Worm (Caenorhabditis elegans) whole organism, late embryonic: ENCODE results near the gene Y43F8C.5.

Experiments used
- C08G9.2 ChIP-seq: sonication (generic microtip); optimal IDR thresholded peaks from 2 replicates; lab custom pipeline; 2016; ENCODE audit warnings: mild to moderate bottlenecking, missing genetic modification characterization, moderate library complexity, missing compliant biosample characterization
- C38D4.7 ChIP-seq: fragments of 200-800 bp; sonication (Bioruptor generic); optimal IDR thresholded peaks from 2 replicates; lab custom pipeline; 2018; ENCODE audit warnings: mild to moderate bottlenecking, missing genetic modification characterization, moderate library complexity, missing compliant biosample characterization
- F13H6.1 ChIP-seq: sonication (generic microtip); optimal IDR thresholded peaks from 2 replicates; lab custom pipeline; 2016; ENCODE audit warnings: missing genetic modification characterization, missing compliant biosample characterization
- K09A11.1 ChIP-seq: sonication (generic microtip); optimal IDR thresholded peaks from 2 replicates; lab custom pipeline; 2017; ENCODE audit warnings: antibody characterized with exemption, mild to moderate bottlenecking, missing genetic modification characterization, missing compliant biosample characterization; ENCODE audit not compliant: insufficient read depth
- T23F11.4 ChIP-seq: fragments of 200-800 bp; sonication (Bioruptor generic); optimal IDR thresholded peaks from 2 replicates; lab custom pipeline; 2018; ENCODE audit warnings: mild to moderate bottlenecking, missing genetic modification characterization, missing compliant biosample characterization
- ama-1 ChIP-seq: fragments of 150-350 bp; optimal IDR thresholded peaks from 2 replicates; lab custom pipeline; 2014
- ceh-19 ChIP-seq: fragments of 200-800 bp; sonication (Bioruptor generic); optimal IDR thresholded peaks from 2 replicates; lab custom pipeline; 2018; ENCODE audit warnings: mild to moderate bottlenecking, missing genetic modification characterization, missing compliant biosample characterization
- ceh-2 ChIP-seq: sonication (generic microtip); optimal IDR thresholded peaks from 2 replicates; lab custom pipeline; 2016; ENCODE audit warnings: missing genotype, missing genetic modification characterization, missing compliant biosample characterization
- ceh-22 ChIP-seq: sonication (generic microtip); optimal IDR thresholded peaks from 2 replicates; lab custom pipeline; 2017; ENCODE audit warnings: missing biosample characterization, missing genetic modification characterization
- ceh-30 ChIP-seq: fragments of 150-350 bp; optimal IDR thresholded peaks from 2 replicates; lab custom pipeline; 2014; ENCODE audit warnings: missing biosample characterization, missing genetic modification characterization
- ceh-31 ChIP-seq: sonication (generic microtip); optimal IDR thresholded peaks from 2 replicates; lab custom pipeline; 2016; ENCODE audit warnings: missing genetic modification characterization, missing compliant biosample characterization
- ceh-45 ChIP-seq: fragments of 200-800 bp; sonication (Bioruptor generic); IDR thresholded peaks from 2 replicates; pipeline ENCODE4 v1.3.6; 2022; ENCODE audit warnings: missing genetic modification reagents, missing genetic modification characterization, missing compliant biosample characterization
- ceh-48 ChIP-seq: sonication (generic microtip); optimal IDR thresholded peaks from 2 replicates; lab custom pipeline; 2016; ENCODE audit warnings: missing genetic modification characterization, inconsistent platforms, missing compliant biosample characterization
- ceh-6 ChIP-seq: fragments of 200-800 bp; sonication (Bioruptor generic); optimal IDR thresholded peaks from 2 replicates; lab custom pipeline; 2018; ENCODE audit warnings: mild to moderate bottlenecking, missing genetic modification characterization, missing compliant biosample characterization
- ceh-9 ChIP-seq: sonication (generic microtip); optimal IDR thresholded peaks from 2 replicates; lab custom pipeline; 2016; ENCODE audit warnings: mild to moderate bottlenecking, missing genetic modification characterization, inconsistent platforms, missing compliant biosample characterization
- dmd-4 ChIP-seq: sonication (generic microtip); optimal IDR thresholded peaks from 2 replicates; lab custom pipeline; 2016; ENCODE audit warnings: borderline replicate concordance, missing genetic modification characterization, missing compliant biosample characterization
- dve-1 ChIP-seq: sonication (generic microtip); optimal IDR thresholded peaks from 2 replicates; lab custom pipeline; 2017; ENCODE audit warnings: antibody characterized with exemption, mild to moderate bottlenecking, missing genetic modification characterization, missing compliant biosample characterization
- elt-2 ChIP-seq: sonication (generic microtip); optimal IDR thresholded peaks from 2 replicates; lab custom pipeline; 2016; ENCODE audit warnings: missing genetic modification reagents, missing genetic modification characterization, missing compliant biosample characterization
- elt-4 ChIP-seq: sonication (generic microtip); optimal IDR thresholded peaks from 2 replicates; lab custom pipeline; 2016; ENCODE audit warnings: missing genetic modification characterization, missing compliant biosample characterization
- fkh-6 ChIP-seq: sonication (generic microtip); optimal IDR thresholded peaks from 2 replicates; lab custom pipeline; 2016; ENCODE audit warnings: missing genetic modification characterization, missing compliant biosample characterization
- hlh-13 ChIP-seq: fragments of 200-800 bp; sonication (Bioruptor generic); optimal IDR thresholded peaks from 2 replicates; lab custom pipeline; 2018; ENCODE audit warnings: mild to moderate bottlenecking, missing genetic modification characterization, missing compliant biosample characterization
- hlh-8 ChIP-seq: sonication (generic microtip); optimal IDR thresholded peaks from 2 replicates; lab custom pipeline; 2016; ENCODE audit warnings: missing genotype, missing genetic modification characterization, missing compliant biosample characterization
- lim-6 ChIP-seq: sonication (generic microtip); optimal IDR thresholded peaks from 2 replicates; lab custom pipeline; 2016; ENCODE audit warnings: missing genetic modification characterization, missing compliant biosample characterization
- lin-11 ChIP-seq: fragments of 200-800 bp; sonication (Bioruptor generic); optimal IDR thresholded peaks from 2 replicates; lab custom pipeline; 2018; ENCODE audit warnings: mild to moderate bottlenecking, missing genetic modification characterization, missing compliant biosample characterization
- madf-2 ChIP-seq: sonication (generic microtip); optimal IDR thresholded peaks from 2 replicates; lab custom pipeline; 2017; ENCODE audit warnings: missing genetic modification characterization, missing compliant biosample characterization
- nfya-1 ChIP-seq: sonication (generic microtip); optimal IDR thresholded peaks from 2 replicates; lab custom pipeline; 2017; ENCODE audit warnings: missing genetic modification characterization, mild to moderate bottlenecking, missing compliant biosample characterization, antibody characterized with exemption, moderate library complexity
- nhr-11 ChIP-seq: fragments of 150-350 bp; optimal IDR thresholded peaks from 2 replicates; lab custom pipeline; 2014; ENCODE audit warnings: missing biosample characterization, missing genetic modification characterization
- npax-4 ChIP-seq: sonication (generic microtip); optimal IDR thresholded peaks from 2 replicates; lab custom pipeline; 2016; ENCODE audit warnings: missing genetic modification characterization, missing compliant biosample characterization
- odd-2 ChIP-seq: sonication (generic microtip); optimal IDR thresholded peaks from 2 replicates; lab custom pipeline; 2017; ENCODE audit warnings: antibody characterized with exemption, mild to moderate bottlenecking, missing genetic modification characterization, missing compliant biosample characterization
- pax-1 ChIP-seq: fragments of 150-350 bp; optimal IDR thresholded peaks from 2 replicates; lab custom pipeline; 2014; ENCODE audit warnings: missing biosample characterization, missing genetic modification characterization
- pqm-1 ChIP-seq: sonication (generic microtip); optimal IDR thresholded peaks from 2 replicates; lab custom pipeline; 2016; ENCODE audit warnings: missing genetic modification characterization, missing compliant biosample characterization
- pros-1 ChIP-seq: fragments of 150-350 bp; optimal IDR thresholded peaks from 2 replicates; lab custom pipeline; 2014; ENCODE audit warnings: missing biosample characterization, missing genetic modification reagents, missing genetic modification characterization
- ref-2 ChIP-seq: sonication (generic microtip); optimal IDR thresholded peaks from 2 replicates; lab custom pipeline; 2016; ENCODE audit warnings: missing genetic modification characterization, missing compliant biosample characterization
- sdc-2 ChIP-seq: sonication (generic microtip); optimal IDR thresholded peaks from 2 replicates; lab custom pipeline; 2016; ENCODE audit warnings: missing genotype, missing genetic modification characterization, missing compliant biosample characterization
- sox-4 ChIP-seq: sonication (generic microtip); optimal IDR thresholded peaks from 2 replicates; lab custom pipeline; 2017; ENCODE audit warnings: mild to moderate bottlenecking, missing genetic modification characterization, inconsistent platforms, missing compliant biosample characterization
- syd-9 ChIP-seq: sonication (generic microtip); optimal IDR thresholded peaks from 2 replicates; lab custom pipeline; 2016; ENCODE audit warnings: mild to moderate bottlenecking, missing genetic modification characterization, moderate library complexity, missing compliant biosample characterization
- tbx-7 ChIP-seq: sonication (generic microtip); optimal IDR thresholded peaks from 2 replicates; lab custom pipeline; 2016; ENCODE audit warnings: missing genotype, missing genetic modification characterization, missing compliant biosample characterization
- unc-55 ChIP-seq: sonication (generic microtip); optimal IDR thresholded peaks from 2 replicates; lab custom pipeline; 2017; ENCODE audit warnings: missing biosample characterization, missing genetic modification reagents, missing genetic modification characterization
- zip-5 ChIP-seq: sonication (generic microtip); optimal IDR thresholded peaks from 2 replicates; lab custom pipeline; 2016; ENCODE audit warnings: missing genetic modification characterization, missing compliant biosample characterization

Y43F8C.5 gene

DNA sequence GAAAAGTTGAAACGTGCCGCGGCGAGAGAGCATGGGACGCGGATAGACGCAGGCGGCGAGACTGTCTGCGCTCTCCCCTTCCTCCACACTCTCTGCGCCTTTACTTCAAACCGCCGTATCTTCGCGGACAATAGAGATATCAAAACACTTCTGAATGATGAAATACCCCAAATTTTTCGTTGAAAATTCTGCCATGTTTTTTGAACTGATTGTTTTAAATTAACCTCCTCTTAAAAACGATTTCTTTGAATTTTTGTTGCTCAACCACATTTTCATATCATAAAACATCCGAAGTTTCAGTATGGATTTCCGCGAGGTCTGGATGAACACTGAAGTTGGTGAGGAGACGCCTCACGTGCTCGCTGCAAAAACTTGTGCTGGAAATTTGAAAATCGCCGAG, 37.5 kb upstream of the Y43F8C.5 start, which contains the start of gene Y43F8C.11:
Gene Y43F8C.11 (plus strand): TSS at position 301 of the 400 bp plus-strand sequence.
- no peak for TF ChIP-seq lim-6 (tag; lab: Kevin White, UChicago)
- no peak for TF ChIP-seq pax-1 (tag; lab: Kevin White, UChicago)
- TF ChIP-seq nfya-1 = no peak
- no peak for TF ChIP-seq ceh-48 (tag; lab: Kevin White, UChicago)
- TF ChIP-seq hlh-13 = no peak
- TF ChIP-seq C38D4.7 (GFP tag; lab: Kevin White, UChicago) = no peak
- no peak for TF ChIP-seq pqm-1 (tag; lab: Kevin White, UChicago)
- TF ChIP-seq, all 69 proteins: peak for 0

DNA sequence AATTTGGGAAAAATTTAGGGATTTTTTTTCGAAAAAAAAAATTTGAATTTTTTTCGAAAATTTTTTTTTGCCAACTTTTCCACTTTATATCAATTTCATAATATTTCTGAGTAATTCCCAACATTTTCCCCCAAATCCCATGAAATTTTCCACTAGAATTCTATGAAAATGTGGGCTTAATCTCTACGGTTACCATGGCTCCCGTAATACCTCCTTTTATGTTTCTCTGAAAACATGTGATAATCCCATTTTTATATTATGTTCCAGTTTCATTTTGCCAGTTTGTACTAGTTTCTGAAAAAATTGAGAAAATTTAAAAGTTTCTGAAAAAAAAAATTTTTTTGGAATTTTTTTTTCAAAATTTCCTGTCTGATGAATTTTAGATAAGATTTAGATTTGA, 35.8 kb upstream of the Y43F8C.5 start:
- TF ChIP-seq fkh-6 = no peak
- no peak for TF ChIP-seq dmd-4 (tag; lab: Kevin White, UChicago)
- TF ChIP-seq ceh-30 (tag; lab: Kevin White, UChicago) = no peak
- TF ChIP-seq odd-2 (tag; lab: Kevin White, UChicago) = no peak
- TF ChIP-seq ref-2 (tag; lab: Kevin White, UChicago) = no peak
- TF ChIP-seq elt-4 = no peak

DNA sequence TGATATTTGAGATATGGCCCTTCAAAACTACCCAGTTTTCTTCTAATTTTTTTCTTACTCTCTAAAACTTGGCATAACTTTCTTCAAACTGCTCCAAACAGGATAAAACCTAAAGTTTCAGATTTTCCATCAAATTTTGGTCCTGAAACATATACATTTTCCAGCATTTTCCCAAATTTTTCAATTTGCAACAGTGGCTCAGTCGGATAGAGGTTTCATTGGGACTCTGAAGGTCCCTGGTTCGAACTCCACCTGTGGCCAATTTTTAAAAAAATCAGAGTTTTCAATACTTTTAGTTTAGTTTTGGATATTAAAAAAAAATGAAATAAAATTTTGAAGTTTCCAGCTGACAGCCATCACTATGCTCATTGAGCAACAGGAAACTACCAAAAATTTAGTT, 35.3 kb upstream of the Y43F8C.5 start:
- TF ChIP-seq ceh-2 (tag; lab: Kevin White, UChicago) (no peak), unc-55 (GFP tag; lab: Kevin White, UChicago) (no peak), ceh-45 (GFP tag; lab: Robert Waterston, UW) (no peak), sdc-2 (no peak), C38D4.7 (GFP tag; lab: Kevin White, UChicago) (no peak), K09A11.1 (tag; lab: Kevin White, UChicago) (no peak), hlh-8 (tag; lab: Kevin White, UChicago) (no peak)

DNA sequence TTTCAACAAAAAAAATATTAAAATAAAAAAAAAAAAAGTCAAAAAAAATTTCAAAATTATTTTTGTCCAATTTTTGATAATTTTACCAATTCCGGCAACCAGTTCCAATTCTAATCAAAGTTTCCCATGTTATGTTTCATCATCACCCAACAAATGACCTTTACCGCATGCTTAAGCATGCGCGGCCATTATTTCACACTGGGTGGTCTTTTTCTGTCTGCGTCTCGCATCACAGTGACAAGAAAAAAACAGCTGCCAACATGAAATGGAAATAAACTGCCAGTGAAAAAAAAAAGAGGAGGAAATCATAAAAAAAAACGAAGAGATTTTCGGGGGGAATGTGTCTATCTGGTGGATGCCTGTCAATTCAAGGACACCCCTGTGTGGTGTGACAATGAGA, 33.9 kb upstream of the Y43F8C.5 start:
- TF ChIP-seq zip-5 (tag; lab: Kevin White, UChicago) (no peak), F13H6.1 (tag; lab: Kevin White, UChicago) (no peak), ceh-6 (GFP tag; lab: Kevin White, UChicago) (no peak), ceh-19 (GFP tag; lab: Kevin White, UChicago) (no peak), fkh-6 (no peak), elt-4 (no peak)
- TF ChIP-seq, all 69 proteins: peak for 0

DNA sequence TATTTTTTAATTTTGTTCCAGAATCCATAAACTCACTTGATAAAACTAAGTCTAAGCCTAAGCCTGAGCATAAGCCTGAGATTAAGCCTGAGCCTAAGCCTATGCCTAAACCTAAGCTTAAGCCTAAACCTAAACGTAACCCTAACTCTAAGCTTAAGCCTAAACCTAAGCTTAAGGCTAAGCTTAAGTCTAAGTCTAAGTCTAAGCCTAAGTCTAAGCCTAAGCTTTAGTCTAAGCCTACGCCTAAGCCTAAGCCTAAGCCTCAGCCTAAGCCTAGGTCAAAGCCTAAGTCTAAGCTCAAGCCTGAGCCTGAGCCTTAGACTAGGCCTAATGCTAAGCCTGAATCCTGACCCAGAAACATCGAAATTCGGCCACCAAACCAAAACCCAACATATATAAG, 32.1 kb upstream of the Y43F8C.5 start:
- TF ChIP-seq T23F11.4 (GFP tag; lab: Kevin White, UChicago) = no peak
- peak; percentile 71 for TF ChIP-seq dve-1 (tag; lab: Kevin White, UChicago)

DNA sequence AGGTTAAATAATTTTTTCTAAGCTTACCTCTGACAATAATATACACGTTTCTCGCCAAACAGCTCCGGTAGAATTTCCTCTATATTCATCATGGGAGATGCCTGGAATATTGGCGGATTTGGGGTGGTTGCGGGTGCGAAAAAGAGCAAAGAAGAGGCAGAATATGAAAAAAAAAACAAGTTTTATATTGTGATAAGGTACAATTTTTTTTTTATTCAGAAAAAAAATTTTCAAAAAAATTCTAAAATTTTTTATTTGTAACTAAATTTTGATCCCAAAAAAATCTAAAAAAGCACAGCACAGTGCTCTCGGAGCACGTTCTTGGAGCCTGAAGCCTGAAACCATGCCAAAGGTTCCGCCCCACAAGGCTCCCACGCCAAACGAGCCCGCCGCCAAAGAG, 22.7 kb upstream of the Y43F8C.5 start, which contains the start of gene dmd-3:
Gene dmd-3 (minus strand): TSS at position 101 of the 400 bp plus-strand sequence.
- no peak for TF ChIP-seq ref-2 (tag; lab: Kevin White, UChicago)
- TF ChIP-seq sox-4 (tag; lab: Kevin White, UChicago) = no peak
- TF ChIP-seq ceh-31 (tag; lab: Kevin White, UChicago) = no peak
- TF ChIP-seq elt-2 = no peak

DNA sequence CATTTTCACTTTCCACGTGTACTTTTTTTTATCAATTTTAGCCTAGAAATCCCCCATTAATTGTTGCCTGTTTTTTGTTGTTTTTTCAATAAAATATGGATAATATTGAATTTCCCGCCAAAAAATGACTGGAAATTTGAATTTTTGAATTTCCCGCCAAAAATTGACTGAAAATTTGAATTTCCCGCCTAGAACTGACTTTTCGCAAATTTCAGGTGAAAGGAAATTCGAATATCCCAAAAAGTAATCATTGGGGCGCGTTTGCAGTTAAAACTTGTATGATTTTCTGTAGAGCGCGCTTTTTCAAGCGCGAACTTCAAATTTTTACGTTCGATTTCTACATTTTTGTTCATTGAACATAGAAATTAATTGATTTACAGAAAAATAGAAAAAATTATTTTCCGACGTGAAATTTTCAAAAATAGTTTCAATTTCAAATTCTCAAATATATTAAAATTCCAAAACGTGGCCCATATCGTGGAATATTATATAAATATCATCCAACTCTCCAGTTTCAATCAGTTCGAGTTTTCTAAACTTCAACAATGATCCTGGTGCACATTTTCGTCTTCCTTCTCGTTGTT, 13.2 kb upstream of the Y43F8C.5 start, which contains the start of gene Y43F8C.9:
Gene Y43F8C.9 (plus strand): TSS at position 534 of the 584 bp plus-strand sequence.
- no peak for TF ChIP-seq zip-5 (tag; lab: Kevin White, UChicago)
- TF ChIP-seq nhr-11 (tag; lab: Kevin White, UChicago) = no peak
- TF ChIP-seq ceh-22 = no peak
- no peak for TF ChIP-seq npax-4 (tag; lab: Kevin White, UChicago)
- TF ChIP-seq lin-11 = no peak
- no peak for TF ChIP-seq syd-9
- TF ChIP-seq ama-1 = no peak
- TF ChIP-seq ceh-30 (tag; lab: Kevin White, UChicago) = no peak
- no peak for TF ChIP-seq C08G9.2 (tag; lab: Kevin White, UChicago)
- TF ChIP-seq madf-2 (tag; lab: Kevin White, UChicago) = no peak
- no peak for TF ChIP-seq ceh-9 (tag; lab: Kevin White, UChicago)
- no peak for TF ChIP-seq odd-2 (tag; lab: Kevin White, UChicago)
- TF ChIP-seq tbx-7 (tag; lab: Kevin White, UChicago) = no peak
- no peak for TF ChIP-seq pros-1 (tag; lab: Kevin White, UChicago)
